Fruit fly (Drosophila melanogaster) whole organism, prepupa: Measurements from ENCODE around the gene ND-15.

ENCODE experiments used
- Blimp-1 ChIP-seq: fragments of 200-800 bp; sonication (Bioruptor generic); optimal IDR thresholded peaks from 3 replicates; lab custom pipeline; 2017; ENCODE audit warnings: missing biosample characterization, missing genetic modification characterization, mild to moderate bottlenecking, moderate library complexity, missing genetic modification reagents
- CG10631 ChIP-seq: fragments of 200-800 bp; sonication (Bioruptor generic); optimal IDR thresholded peaks from 2 replicates; lab custom pipeline; 2016; ENCODE audit warnings: missing biosample characterization, missing genetic modification characterization
- CG10669 ChIP-seq: fragments of 200-800 bp; sonication (Bioruptor generic); optimal IDR thresholded peaks from 3 replicates; lab custom pipeline; 2018; ENCODE audit warnings: missing biosample characterization, mild to moderate bottlenecking, missing genetic modification characterization, moderate library complexity
- CG11294 ChIP-seq: fragments of 200-800 bp; sonication (Bioruptor generic); IDR thresholded peaks from 2 replicates; pipeline ENCODE4 v1.3.6; 2022; ENCODE audit warnings: missing biosample characterization, missing genetic modification characterization
- CG11762 ChIP-seq: fragments of 200-800 bp; sonication (Bioruptor generic); optimal IDR thresholded peaks from 3 replicates; lab custom pipeline; 2016; ENCODE audit warnings: missing biosample characterization, missing genetic modification characterization; ENCODE audit not compliant: insufficient read depth
- CG1621 ChIP-seq: fragments of 200-800 bp; sonication (Bioruptor generic); optimal IDR thresholded peaks from 3 replicates; lab custom pipeline; 2018; ENCODE audit warnings: missing biosample characterization, mild to moderate bottlenecking, missing genetic modification characterization
- CG16779 ChIP-seq: fragments of 200-800 bp; sonication (Bioruptor generic); optimal IDR thresholded peaks from 3 replicates; lab custom pipeline; 2017; ENCODE audit warnings: missing biosample characterization, mild to moderate bottlenecking, missing genetic modification characterization
- CG3032 ChIP-seq: fragments of 200-800 bp; optimal IDR thresholded peaks from 2 replicates; lab custom pipeline; 2019; ENCODE audit warnings: missing biosample characterization, mild to moderate bottlenecking, missing genetic modification characterization, moderate library complexity
- CG32006 ChIP-seq: fragments of 200-800 bp; sonication (Bioruptor generic); optimal IDR thresholded peaks from 3 replicates; lab custom pipeline; 2017; ENCODE audit warnings: missing biosample characterization, mild to moderate bottlenecking, missing genetic modification characterization
- CG34406 ChIP-seq: fragments of 200-800 bp; sonication (Bioruptor generic); optimal IDR thresholded peaks from 3 replicates; lab custom pipeline; 2016; ENCODE audit warnings: missing biosample characterization, missing genetic modification characterization
- CG3919 ChIP-seq: fragments of 200-800 bp; sonication (Bioruptor generic); optimal IDR thresholded peaks from 3 replicates; lab custom pipeline; 2016; ENCODE audit warnings: missing biosample characterization, missing genetic modification characterization
- CG4318 ChIP-seq: fragments of 200-800 bp; sonication (Bioruptor generic); optimal IDR thresholded peaks from 3 replicates; lab custom pipeline; 2017; ENCODE audit warnings: missing biosample characterization, mild to moderate bottlenecking, missing genetic modification characterization
- CG6276 ChIP-seq: fragments of 200-800 bp; sonication (Bioruptor generic); optimal IDR thresholded peaks from 2 replicates; lab custom pipeline; 2017; ENCODE audit warnings: missing biosample characterization, mild to moderate bottlenecking, missing genetic modification characterization
- CG6792 ChIP-seq: fragments of 200-800 bp; sonication (Bioruptor generic); optimal IDR thresholded peaks from 3 replicates; lab custom pipeline; 2016; ENCODE audit warnings: missing biosample characterization, missing genetic modification characterization
- CG6808 ChIP-seq: fragments of 200-800 bp; sonication (Bioruptor generic); optimal IDR thresholded peaks from 3 replicates; lab custom pipeline; 2017; ENCODE audit warnings: missing biosample characterization, missing genetic modification characterization, mild to moderate bottlenecking, moderate library complexity, missing genetic modification reagents
- CG6854 ChIP-seq: fragments of 200-800 bp; sonication (Bioruptor generic); optimal IDR thresholded peaks from 2 replicates; lab custom pipeline; 2017; ENCODE audit warnings: missing biosample characterization, mild to moderate bottlenecking, missing genetic modification characterization
- CG7368 ChIP-seq: fragments of 200-800 bp; sonication (Bioruptor generic); optimal IDR thresholded peaks from 3 replicates; lab custom pipeline; 2016; ENCODE audit warnings: missing biosample characterization, missing genetic modification characterization
- CG8119 ChIP-seq: fragments of 200-800 bp; sonication (Bioruptor generic); IDR thresholded peaks from 3 replicates; pipeline ENCODE4 v1.3.6; 2022; ENCODE audit warnings: missing biosample characterization, missing genetic modification characterization
- CG8319 ChIP-seq: fragments of 200-800 bp; sonication (Bioruptor generic); optimal IDR thresholded peaks from 3 replicates; lab custom pipeline; 2016; ENCODE audit warnings: missing biosample characterization, missing genetic modification characterization
- CG8632 ChIP-seq: fragments of 200-800 bp; sonication (Bioruptor generic); optimal IDR thresholded peaks from 3 replicates; lab custom pipeline; 2016; ENCODE audit warnings: missing biosample characterization, missing genetic modification characterization
- Eip75B ChIP-seq: fragments of 200-800 bp; sonication (Bioruptor generic); optimal IDR thresholded peaks from 3 replicates; lab custom pipeline; 2016; ENCODE audit warnings: missing biosample characterization, missing genetic modification characterization
- Eip78C ChIP-seq: fragments of 200-800 bp; sonication (Bioruptor generic); peaks from one replicate; lab custom pipeline; 2016; ENCODE audit warnings: missing biosample characterization, missing genetic modification characterization
- Eip93F ChIP-seq: fragments of 200-800 bp; sonication (Bioruptor generic); optimal IDR thresholded peaks from 2 replicates; lab custom pipeline; 2016; ENCODE audit warnings: missing biosample characterization, mild to moderate bottlenecking, missing genetic modification characterization
- Ets21C ChIP-seq: fragments of 200-800 bp; sonication (Bioruptor generic); optimal IDR thresholded peaks from 3 replicates; lab custom pipeline; 2016; ENCODE audit warnings: missing biosample characterization, missing genetic modification characterization
- Ets96B ChIP-seq: fragments of 200-800 bp; optimal IDR thresholded peaks from 2 replicates; lab custom pipeline; 2019; ENCODE audit warnings: missing biosample characterization, mild to moderate bottlenecking, missing genetic modification characterization, moderate library complexity
- Gug ChIP-seq: fragments of 200-800 bp; sonication (Bioruptor generic); IDR thresholded peaks from 2 replicates; pipeline ENCODE4 v1.3.6; 2022; ENCODE audit warnings: missing biosample characterization, missing genetic modification characterization
- Hr38 ChIP-seq: sonication (Bioruptor generic); optimal IDR thresholded peaks from 2 replicates; lab custom pipeline; 2016; ENCODE audit warnings: missing biosample characterization, missing genetic modification characterization
- Hr4 ChIP-seq: fragments of 200-800 bp; sonication (Bioruptor generic); optimal IDR thresholded peaks from 3 replicates; lab custom pipeline; 2016; ENCODE audit warnings: missing biosample characterization, missing genetic modification characterization
- Lpt ChIP-seq: fragments of 200-800 bp; sonication (Bioruptor generic); optimal IDR thresholded peaks from 3 replicates; lab custom pipeline; 2016; ENCODE audit warnings: missing biosample characterization, missing genetic modification characterization
- OdsH ChIP-seq: fragments of 200-800 bp; sonication (Bioruptor generic); optimal IDR thresholded peaks from 3 replicates; lab custom pipeline; 2016; ENCODE audit warnings: missing biosample characterization, missing genetic modification characterization
- Sox102F ChIP-seq: fragments of 200-800 bp; sonication (Bioruptor generic); optimal IDR thresholded peaks from 2 replicates; lab custom pipeline; 2016; ENCODE audit warnings: missing biosample characterization, mild to moderate bottlenecking, missing genetic modification characterization
- cyc ChIP-seq: fragments of 200-800 bp; sonication (Bioruptor generic); optimal IDR thresholded peaks from 3 replicates; lab custom pipeline; 2016; ENCODE audit warnings: missing biosample characterization, missing genetic modification characterization
- dsx ChIP-seq: fragments of 200-800 bp; optimal IDR thresholded peaks from 3 replicates; lab custom pipeline; 2019; ENCODE audit warnings: missing biosample characterization, mild to moderate bottlenecking, missing genetic modification characterization, moderate library complexity; ENCODE audit not compliant: poor library complexity, severe bottlenecking
- eg ChIP-seq: fragments of 200-800 bp; sonication (Bioruptor generic); IDR thresholded peaks from 3 replicates; pipeline ENCODE4 v1.3.6; 2022; ENCODE audit warnings: missing biosample characterization, missing genetic modification characterization
- esn ChIP-seq: fragments of 200-800 bp; sonication (Bioruptor generic); optimal IDR thresholded peaks from 2 replicates; lab custom pipeline; 2016; ENCODE audit warnings: missing biosample characterization, mild to moderate bottlenecking, missing genetic modification characterization, moderate library complexity
- fd59A ChIP-seq: fragments of 200-800 bp; sonication (Bioruptor generic); optimal IDR thresholded peaks from 2 replicates; lab custom pipeline; 2017; ENCODE audit warnings: missing biosample characterization, mild to moderate bottlenecking, missing genetic modification characterization, missing genetic modification reagents
- fd85E ChIP-seq: fragments of 200-800 bp; sonication (Bioruptor generic); optimal IDR thresholded peaks from 3 replicates; lab custom pipeline; 2016; ENCODE audit warnings: missing biosample characterization, missing genetic modification characterization
- fkh ChIP-seq: fragments of 200-800 bp; sonication (Bioruptor generic); optimal IDR thresholded peaks from 3 replicates; lab custom pipeline; 2017; ENCODE audit warnings: missing biosample characterization, mild to moderate bottlenecking, missing genetic modification characterization, moderate library complexity
- pdm3 ChIP-seq: fragments of 200-800 bp; sonication (Bioruptor generic); optimal IDR thresholded peaks from 3 replicates; lab custom pipeline; 2016; ENCODE audit warnings: missing biosample characterization, missing genetic modification characterization
- spab ChIP-seq: fragments of 200-800 bp; sonication (Bioruptor generic); optimal IDR thresholded peaks from 2 replicates; lab custom pipeline; 2017; ENCODE audit warnings: missing biosample characterization, mild to moderate bottlenecking, missing genetic modification characterization, missing genetic modification reagents
- ss ChIP-seq, 2 experiments: fragments of 200-800 bp; sonication (Bioruptor generic); optimal IDR thresholded peaks; 2 replicates in 1 of 2; 3 replicates in 1 of 2; lab custom pipeline; 2017 to 2018; ENCODE audit warnings: mild to moderate bottlenecking in 2 of 2, missing biosample characterization in 2 of 2, missing genetic modification characterization in 2 of 2, moderate library complexity in 1 of 2
- svp ChIP-seq: fragments of 200-800 bp; sonication (Bioruptor generic); peaks from one replicate; lab custom pipeline; 2016; ENCODE audit warnings: missing biosample characterization, missing genetic modification characterization
- topi ChIP-seq: fragments of 200-800 bp; sonication (Bioruptor generic); optimal IDR thresholded peaks from 3 replicates; lab custom pipeline; 2016; ENCODE audit warnings: missing biosample characterization, missing genetic modification characterization
- vri ChIP-seq: fragments of 200-800 bp; sonication (Bioruptor generic); optimal IDR thresholded peaks from 3 replicates; lab custom pipeline; 2016; ENCODE audit warnings: missing biosample characterization, mild to moderate bottlenecking, missing genetic modification characterization

ND-15 gene

dm6 chr2L:131466-132270 is 17.1 kb downstream of the ND-15 start, which contains the start of gene Gs1 (continued):
- TF ChIP-seq Ets96B (tag; lab: Kevin White, UChicago) = peak; percentile 27
- no peak for TF ChIP-seq fd59A (GFP tag; lab: Kevin White, UChicago)
- peak; percentile 100 for TF ChIP-seq CG6808 (GFP tag; lab: Kevin White, UChicago)
- no peak for TF ChIP-seq CG3032 (tag; lab: Kevin White, UChicago)
- peak; percentile 37 for TF ChIP-seq CG6854 (GFP tag; lab: Kevin White, UChicago)
- TF ChIP-seq CG8319 (GFP tag; lab: Kevin White, UChicago) = no peak
- peak; percentile 5 for TF ChIP-seq spab
- TF ChIP-seq Sox102F (GFP tag; lab: Kevin White, UChicago) = peak; percentile 52
- peak; percentile 21 for TF ChIP-seq CG1621 (tag; lab: Kevin White, UChicago)
- TF ChIP-seq cyc = no peak
- TF ChIP-seq CG32006 (GFP tag; lab: Kevin White, UChicago) = peak; percentile 19
- TF ChIP-seq CG8119 (GFP tag; lab: Robert Waterston, UW) = peak; percentile 57; the same call in 2 of the 3 replicates
- no peak for TF ChIP-seq CG10631 (GFP tag; lab: Kevin White, UChicago)
- peak; percentile 24 for TF ChIP-seq esn (GFP tag; lab: Kevin White, UChicago)
- TF ChIP-seq Eip78C = peak; percentile 87
- TF ChIP-seq Blimp-1 (GFP tag; lab: Kevin White, UChicago) = peak; percentile 62
- no peak for TF ChIP-seq CG10669
- peak; percentile 48 for TF ChIP-seq fkh (GFP tag; lab: Kevin White, UChicago)
- TF ChIP-seq topi (GFP tag; lab: Kevin White, UChicago) = peak; percentile 20
- TF ChIP-seq CG11762 (GFP tag; lab: Kevin White, UChicago) = no peak
- TF ChIP-seq CG8632 (GFP tag; lab: Kevin White, UChicago) = no peak
- peak; percentile 39 for TF ChIP-seq CG16779 (tag; lab: Kevin White, UChicago)
- TF ChIP-seq CG34406 = no peak
- no peak for TF ChIP-seq pdm3 (GFP tag; lab: Kevin White, UChicago)
- no peak for TF ChIP-seq Eip93F (GFP tag; lab: Kevin White, UChicago)

DNA sequence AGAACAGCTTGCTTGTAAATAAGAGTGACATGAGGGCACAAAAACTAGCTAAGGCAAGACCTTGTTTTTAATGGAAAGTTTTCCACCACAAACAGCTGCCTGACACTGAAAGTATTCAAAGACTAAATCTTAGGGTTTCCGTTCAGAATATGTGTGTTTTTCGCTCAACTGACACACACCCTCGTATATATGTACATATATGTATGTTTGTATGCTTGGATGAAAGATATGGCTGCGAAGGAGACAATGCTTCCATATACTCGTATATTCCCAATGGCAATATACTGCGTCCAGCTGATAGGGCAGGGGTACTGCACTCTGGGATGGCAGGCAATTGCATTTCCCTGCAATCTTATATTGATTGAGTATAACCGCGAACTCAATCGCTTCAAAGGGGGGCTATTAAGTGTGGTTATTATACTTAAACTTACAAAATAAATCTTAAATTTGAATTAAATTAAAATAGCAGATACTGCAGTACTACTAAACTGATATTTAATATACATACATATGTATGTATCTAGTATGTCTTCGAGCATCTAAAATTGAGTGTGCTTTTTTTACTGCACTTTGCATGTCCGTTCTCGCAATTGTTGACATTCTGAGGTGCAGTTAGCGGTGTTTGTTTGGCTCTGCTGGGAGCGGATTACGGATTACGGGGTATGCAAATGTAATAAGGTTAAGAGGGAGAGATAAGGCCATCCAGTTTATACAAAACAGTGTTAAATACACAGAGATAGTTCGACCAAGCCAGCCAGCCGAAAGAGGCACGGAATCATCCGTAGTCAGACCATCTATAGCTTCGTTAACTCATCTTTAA is 20.2 kb downstream of the ND-15 start:
- TF ChIP-seq CG11294 (GFP tag; lab: Robert Waterston, UW) (no peak), CG10669 (no peak), CG4318 (GFP tag; lab: Kevin White, UChicago) (no peak), CG8119 (GFP tag; lab: Robert Waterston, UW) (no peak), CG32006 (GFP tag; lab: Kevin White, UChicago) (peak; percentile 30), Hr38 (GFP tag; lab: Kevin White, UChicago) (no peak), Lpt (GFP tag; lab: Kevin White, UChicago) (no peak), CG3919 (GFP tag; lab: Kevin White, UChicago) (no peak), topi (GFP tag; lab: Kevin White, UChicago) (no peak), ss (GFP tag; optimal IDR thresholded peaks at IDR 0.05; lab: Kevin White, UChicago) (peak in 1 of 2 experiments; percentile 0), vri (peak; percentile 15), Gug (GFP tag; lab: Robert Waterston, UW) (no peak), Sox102F (GFP tag; lab: Kevin White, UChicago) (no peak), esn (GFP tag; lab: Kevin White, UChicago) (no peak), CG8632 (GFP tag; lab: Kevin White, UChicago) (no peak), spab (no peak), CG16779 (tag; lab: Kevin White, UChicago) (no peak), CG6792 (peak; percentile 16), CG3032 (tag; lab: Kevin White, UChicago) (no peak), dsx (no peak), Hr4 (GFP tag; lab: Kevin White, UChicago) (no peak), Eip75B (GFP tag; lab: Kevin White, UChicago) (peak; percentile 2), eg (no peak), CG7368 (no peak), svp (GFP tag; lab: Kevin White, UChicago) (peak; percentile 90), fkh (GFP tag; lab: Kevin White, UChicago) (no peak), Ets21C (GFP tag; lab: Kevin White, UChicago) (no peak), pdm3 (GFP tag; lab: Kevin White, UChicago) (peak; percentile 11), CG6808 (GFP tag; lab: Kevin White, UChicago) (no peak), CG6854 (GFP tag; lab: Kevin White, UChicago) (no peak), CG6276 (GFP tag; lab: Kevin White, UChicago) (no peak), OdsH (no peak), fd85E (GFP tag; lab: Kevin White, UChicago) (no peak), CG8319 (GFP tag; lab: Kevin White, UChicago) (no peak)
